Fruit fly (Drosophila melanogaster) whole organism, adult: ENCODE data around the gene hmw.
A peak's percentile ranks its signal among the peaks of the same experiment; 100 is the strongest.

Experiments
- CG11617 ChIP-seq: fragments of 200-800 bp; sonication (Bioruptor generic); optimal IDR thresholded peaks from 2 replicates; lab custom pipeline; 2017; ENCODE audit warnings: mild to moderate bottlenecking, missing biosample characterization, missing genetic modification reagents, missing genetic modification characterization
- CG12768 ChIP-seq: fragments of 200-800 bp; sonication (Bioruptor generic); optimal IDR thresholded peaks from 2 replicates; lab custom pipeline; 2017; ENCODE audit warnings: missing biosample characterization, missing genetic modification characterization, mild to moderate bottlenecking, moderate library complexity, missing genetic modification reagents
- CG14711 ChIP-seq: fragments of 200-800 bp; sonication (Bioruptor generic); optimal IDR thresholded peaks from 2 replicates; lab custom pipeline; 2018; ENCODE audit warnings: missing biosample characterization, mild to moderate bottlenecking, missing genetic modification characterization, moderate library complexity
- CG1620 ChIP-seq: fragments of 200-800 bp; sonication (Bioruptor generic); optimal IDR thresholded peaks from 2 replicates; lab custom pipeline; 2016; ENCODE audit warnings: missing biosample characterization, missing genetic modification characterization
- CG33017 ChIP-seq: fragments of 200-800 bp; sonication (Bioruptor generic); optimal IDR thresholded peaks from 2 replicates; lab custom pipeline; 2018; ENCODE audit warnings: missing biosample characterization, mild to moderate bottlenecking, missing genetic modification characterization, moderate library complexity
- CG5204 ChIP-seq: fragments of 200-800 bp; sonication (Bioruptor generic); optimal IDR thresholded peaks from 2 replicates; lab custom pipeline; 2016; ENCODE audit warnings: missing biosample characterization, missing genetic modification characterization
- CG7045 ChIP-seq: fragments of 200-800 bp; sonication (Bioruptor generic); optimal IDR thresholded peaks from 2 replicates; lab custom pipeline; 2017; ENCODE audit warnings: missing biosample characterization, mild to moderate bottlenecking, missing genetic modification characterization
- CG7101 ChIP-seq: fragments of 200-800 bp; sonication (Bioruptor generic); optimal IDR thresholded peaks from 2 replicates; lab custom pipeline; 2018; ENCODE audit warnings: missing biosample characterization, mild to moderate bottlenecking, missing genetic modification characterization, moderate library complexity
- Clk ChIP-seq: fragments of 200-800 bp; sonication (Bioruptor generic); optimal IDR thresholded peaks from 2 replicates; lab custom pipeline; 2017; ENCODE audit warnings: missing biosample characterization, missing genetic modification characterization
- Crg-1 ChIP-seq: fragments of 200-800 bp; sonication (Bioruptor generic); optimal IDR thresholded peaks from 2 replicates; lab custom pipeline; 2016; ENCODE audit warnings: missing biosample characterization, missing genetic modification characterization
- Hr96 ChIP-seq: fragments of 200-800 bp; sonication (Bioruptor generic); optimal IDR thresholded peaks from 2 replicates; lab custom pipeline; 2016; ENCODE audit warnings: missing biosample characterization, missing genetic modification characterization
- Mnt ChIP-seq: fragments of 200-800 bp; sonication (Bioruptor generic); optimal IDR thresholded peaks from 2 replicates; lab custom pipeline; 2016; ENCODE audit warnings: missing biosample characterization, mild to moderate bottlenecking, missing genetic modification characterization
- bab1 ChIP-seq: fragments of 200-800 bp; sonication (Bioruptor generic); optimal IDR thresholded peaks from 3 replicates; lab custom pipeline; 2019; ENCODE audit warnings: missing biosample characterization, mild to moderate bottlenecking, missing genetic modification characterization, moderate library complexity
- cic ChIP-seq: fragments of 200-800 bp; sonication (Bioruptor generic); optimal IDR thresholded peaks from 2 replicates; lab custom pipeline; 2017; ENCODE audit warnings: missing biosample characterization, mild to moderate bottlenecking, missing genetic modification characterization, moderate library complexity
- cnc ChIP-seq, 2 experiments: fragments of >200 bp; optimal IDR thresholded peaks; 2 replicates each; lab custom pipeline; 2017
- kay ChIP-seq: fragments of 200-800 bp; sonication (Bioruptor generic); peaks from one replicate; lab custom pipeline; 2016; ENCODE audit warnings: missing biosample characterization, missing genetic modification characterization, borderline replicate concordance
- ovo ChIP-seq: fragments of 200-800 bp; sonication (Bioruptor generic); optimal IDR thresholded peaks from 2 replicates; lab custom pipeline; 2016; ENCODE audit warnings: missing biosample characterization, missing genetic modification characterization
- pad ChIP-seq: fragments of 200-800 bp; sonication (Bioruptor generic); optimal IDR thresholded peaks from 3 replicates; lab custom pipeline; 2017; ENCODE audit warnings: missing biosample characterization, missing genetic modification characterization, mild to moderate bottlenecking, moderate library complexity, missing genetic modification reagents
- tj ChIP-seq: fragments of 200-800 bp; sonication (Bioruptor generic); optimal IDR thresholded peaks from 3 replicates; lab custom pipeline; 2017; ENCODE audit warnings: missing biosample characterization, mild to moderate bottlenecking, missing genetic modification characterization, moderate library complexity
- toe ChIP-seq: fragments of 200-800 bp; sonication (Bioruptor generic); optimal IDR thresholded peaks from 2 replicates; lab custom pipeline; 2016; ENCODE audit warnings: missing biosample characterization, missing genetic modification characterization

The hmw gene

DNA sequence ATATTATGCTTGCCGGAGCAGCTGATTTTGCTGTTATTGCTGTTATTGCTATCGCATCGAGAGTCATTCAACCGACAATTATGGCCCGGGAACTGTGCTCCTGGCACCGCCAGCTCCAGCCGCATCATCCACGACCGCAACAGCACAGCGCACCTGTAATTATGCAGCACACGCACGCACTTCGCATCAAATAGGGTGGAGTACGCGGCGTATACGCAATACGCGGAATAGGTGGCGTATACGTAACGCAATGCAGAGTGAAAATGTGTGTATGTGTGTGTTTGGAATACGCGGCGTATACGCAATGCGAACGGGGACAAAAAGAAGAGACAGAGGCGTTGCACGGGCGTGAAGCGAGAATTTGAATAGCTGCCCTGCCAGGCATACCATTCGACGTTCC lies 6.0 kb upstream of the hmw start:
- TF ChIP-seq bab1 (GFP tag; lab: Kevin White, UChicago) (no peak), CG33017 (tag; lab: Kevin White, UChicago) (no peak), CG7045 (GFP tag; lab: Kevin White, UChicago) (no peak), CG7101 (tag; lab: Kevin White, UChicago) (no peak), CG12768 (no peak), cic (GFP tag; lab: Kevin White, UChicago) (no peak), cnc (optimal IDR thresholded peaks at IDR 0.05; lab: Kevin White, UChicago) (no peak), Clk (GFP tag; lab: Kevin White, UChicago) (no peak), CG1620 (GFP tag; lab: Kevin White, UChicago) (no peak), CG5204 (no peak), CG11617 (GFP tag; lab: Kevin White, UChicago) (no peak), tj (GFP tag; lab: Kevin White, UChicago) (no peak), pad (GFP tag; lab: Kevin White, UChicago) (no peak), ovo (GFP tag; lab: Kevin White, UChicago) (no peak), toe (GFP tag; lab: Kevin White, UChicago) (no peak), Hr96 (GFP tag; lab: Kevin White, UChicago) (no peak)

DNA sequence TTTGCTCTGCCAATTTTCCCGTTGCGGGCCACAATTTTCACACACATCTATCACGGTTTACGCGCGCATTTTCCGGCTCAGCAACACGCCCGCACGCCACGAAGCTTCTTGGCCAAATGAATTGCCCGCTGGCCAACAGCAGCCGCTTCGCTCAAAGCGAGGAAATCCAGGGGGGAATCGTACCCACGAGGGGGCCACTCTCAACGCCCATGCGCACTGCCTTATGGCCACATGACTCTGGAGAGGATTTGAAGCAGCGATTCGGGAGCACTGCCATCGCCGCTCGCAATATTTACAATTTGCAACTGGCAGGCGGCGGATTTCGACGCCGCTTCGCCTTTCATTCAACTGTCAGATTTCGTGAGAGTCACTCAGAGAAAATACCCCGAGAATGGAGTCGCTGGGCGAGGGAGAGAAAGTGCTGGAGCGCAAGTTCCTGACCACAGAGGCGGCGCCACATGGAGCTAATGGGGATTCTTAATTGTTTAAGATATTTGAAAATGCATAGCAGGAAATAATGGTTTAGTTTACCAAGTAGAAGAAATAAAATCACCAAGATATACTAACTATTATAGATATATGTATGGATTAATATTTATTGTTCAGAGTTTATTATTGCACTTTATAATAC lies 1.0 kb upstream of the hmw start, which contains the start of gene CG15803:
Gene CG15803 (minus strand): TSS at position 99 of the 631 bp plus-strand sequence.
- TF ChIP-seq tj (GFP tag; lab: Kevin White, UChicago) (no peak), CG7045 (GFP tag; lab: Kevin White, UChicago) (peak; percentile 28), Mnt (GFP tag; lab: Kevin White, UChicago) (peak; percentile 2)

DNA sequence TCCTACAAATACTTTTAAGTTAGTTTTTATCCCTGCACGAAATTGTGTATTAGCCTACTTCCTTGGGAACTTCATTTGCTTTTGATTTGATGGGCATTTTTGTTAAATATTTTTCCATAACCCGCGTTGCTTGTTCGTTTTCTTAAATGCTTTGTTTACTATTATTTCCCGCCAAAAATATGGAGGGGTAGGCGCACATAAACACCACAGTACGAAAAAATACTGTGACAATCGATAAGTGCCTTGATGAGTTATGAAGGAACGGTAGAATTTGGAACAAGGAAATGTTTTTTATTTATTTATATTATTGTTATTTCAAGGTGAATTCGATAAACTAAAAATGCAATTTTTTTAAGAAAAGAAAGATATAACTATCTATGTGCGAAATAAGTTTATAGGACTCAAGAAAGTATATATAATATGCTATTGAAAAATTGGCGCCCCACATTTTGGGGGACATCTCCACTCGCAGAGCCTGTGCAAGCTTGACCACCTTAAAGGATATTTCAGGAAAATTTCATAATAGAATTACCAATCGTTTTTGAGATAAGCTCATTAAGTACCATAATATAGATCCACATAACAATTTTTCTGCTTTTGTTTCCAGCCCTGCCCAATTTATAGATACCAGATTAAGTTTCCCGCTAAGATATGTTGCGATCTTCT lies 4.3 kb downstream of the hmw start, which contains the start of the genes WRNexo and Nup43:
Gene WRNexo (minus strand): TSS at position 185 of the 666 bp plus-strand sequence.
Gene Nup43 (plus strand): TSS at position 661 of the 666 bp plus-strand sequence.
- TF ChIP-seq CG7101 (tag; lab: Kevin White, UChicago) (no peak), Crg-1 (GFP tag; lab: Kevin White, UChicago) (no peak), cnc (optimal IDR thresholded peaks at IDR 0.05; lab: Kevin White, UChicago) (no peak), CG7045 (GFP tag; lab: Kevin White, UChicago) (peak; percentile 18), CG12768 (no peak), ovo (GFP tag; lab: Kevin White, UChicago) (no peak), CG1620 (GFP tag; lab: Kevin White, UChicago) (no peak), kay (GFP tag; lab: Kevin White, UChicago) (no peak), bab1 (GFP tag; lab: Kevin White, UChicago) (peak; percentile 26), CG14711 (tag; lab: Kevin White, UChicago) (no peak), CG5204 (peak; percentile 34), pad (GFP tag; lab: Kevin White, UChicago) (peak; percentile 96), toe (GFP tag; lab: Kevin White, UChicago) (peak; percentile 35), Clk (GFP tag; lab: Kevin White, UChicago) (no peak), cic (GFP tag; lab: Kevin White, UChicago) (no peak), Hr96 (GFP tag; lab: Kevin White, UChicago) (peak; percentile 32), CG33017 (tag; lab: Kevin White, UChicago) (no peak)

DNA sequence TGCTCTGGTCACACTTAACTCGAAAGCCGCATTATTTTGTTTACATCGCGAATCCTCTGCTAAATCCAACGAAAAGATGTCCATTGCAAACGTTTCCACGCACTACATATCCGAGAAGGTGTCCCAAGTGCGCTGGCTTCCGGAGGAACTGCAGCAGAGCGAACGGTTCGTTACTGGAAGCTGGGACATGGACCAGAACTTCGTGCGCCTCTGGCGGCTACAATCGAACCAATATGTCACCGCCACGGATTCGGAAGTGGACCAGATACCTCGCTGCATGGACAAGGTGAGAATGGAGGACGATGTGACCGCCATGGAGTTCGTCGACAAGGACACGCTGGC lies 4.8 kb downstream of the hmw start:
- no peak for TF ChIP-seq kay (GFP tag; lab: Kevin White, UChicago)
- no peak for TF ChIP-seq tj (GFP tag; lab: Kevin White, UChicago)
- TF ChIP-seq CG7045 (GFP tag; lab: Kevin White, UChicago): no peak
- no peak for TF ChIP-seq CG5204
- no peak for TF ChIP-seq pad (GFP tag; lab: Kevin White, UChicago)
- no peak for TF ChIP-seq CG14711 (tag; lab: Kevin White, UChicago)
- TF ChIP-seq Mnt (GFP tag; lab: Kevin White, UChicago): no peak
- TF ChIP-seq CG12768: no peak
- no peak for TF ChIP-seq ovo (GFP tag; lab: Kevin White, UChicago)
- TF ChIP-seq cnc (optimal IDR thresholded peaks at IDR 0.05; lab: Kevin White, UChicago): no peak
- no peak for TF ChIP-seq CG33017 (tag; lab: Kevin White, UChicago)
- TF ChIP-seq Crg-1 (GFP tag; lab: Kevin White, UChicago): no peak

DNA sequence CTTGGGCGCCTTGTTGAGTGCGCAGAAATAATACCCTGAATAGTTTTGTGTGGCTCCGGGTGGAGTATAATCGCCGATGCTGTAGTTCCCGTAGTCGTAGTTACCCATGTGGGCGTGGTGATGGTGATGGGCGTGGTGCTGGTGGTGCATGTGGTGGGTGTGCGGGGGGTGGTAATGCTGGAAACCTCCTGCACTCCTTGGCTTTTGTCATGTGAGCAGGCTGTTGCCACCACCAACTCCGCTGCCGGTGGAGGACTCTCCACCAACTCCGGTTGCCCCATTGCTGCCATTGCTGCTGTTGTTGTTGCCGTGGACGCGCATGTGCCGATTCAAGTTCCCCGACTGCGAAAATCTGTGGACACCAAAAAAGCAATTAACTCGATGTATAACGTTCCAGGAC lies 6.8 kb downstream of the hmw start:
- TF ChIP-seq Mnt (GFP tag; lab: Kevin White, UChicago) (no peak), CG14711 (tag; lab: Kevin White, UChicago) (no peak)

DNA sequence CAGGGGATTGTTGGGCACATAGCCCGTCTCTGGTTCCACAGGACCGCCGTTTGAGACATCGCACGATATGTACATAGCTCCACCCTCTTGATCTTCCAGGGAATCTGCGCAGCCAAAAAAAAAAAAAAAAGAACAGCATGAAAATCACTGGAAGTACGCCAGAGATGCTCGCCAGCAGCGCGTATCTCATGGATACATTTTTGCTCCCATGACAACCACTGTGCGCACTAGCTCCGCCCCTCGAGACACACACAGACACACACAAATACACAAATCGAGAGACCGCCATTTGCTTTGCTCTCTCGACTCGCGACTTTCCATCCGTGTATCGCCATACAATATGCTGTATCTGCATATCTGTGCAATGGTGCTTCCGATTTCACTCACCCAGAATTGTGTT lies 9.6 kb downstream of the hmw start:
- TF ChIP-seq CG33017 (tag; lab: Kevin White, UChicago) (no peak), Hr96 (GFP tag; lab: Kevin White, UChicago) (no peak), tj (GFP tag; lab: Kevin White, UChicago) (peak; percentile 22), CG14711 (tag; lab: Kevin White, UChicago) (no peak), CG12768 (no peak), toe (GFP tag; lab: Kevin White, UChicago) (no peak), ovo (GFP tag; lab: Kevin White, UChicago) (no peak), Clk (GFP tag; lab: Kevin White, UChicago) (no peak), CG5204 (no peak)
